Worm (Caenorhabditis elegans) whole organism, midembryonic: ENCODE measurements around the gene cbn-1.

Experiments
- cog-1 ChIP-seq: sonication (generic microtip); optimal IDR thresholded peaks from 2 replicates; lab custom pipeline; 2016; ENCODE audit warnings: missing genetic modification characterization, missing compliant biosample characterization
- flt-1 ChIP-seq: fragments of 200-800 bp; sonication (Bioruptor generic); IDR thresholded peaks from 2 replicates; pipeline ENCODE4 v1.3.6; 2022; ENCODE audit warnings: missing genetic modification characterization, missing compliant biosample characterization
- klf-2 ChIP-seq: fragments of 200-800 bp; sonication (Bioruptor generic); conservative IDR thresholded peaks from 2 replicates; pipeline ENCODE4 v1.3.6; 2022; ENCODE audit warnings: missing genetic modification reagents, missing genetic modification characterization, missing compliant biosample characterization
- med-1 ChIP-seq: sonication (generic microtip); optimal IDR thresholded peaks from 2 replicates; lab custom pipeline; 2017; ENCODE audit warnings: missing genetic modification characterization, mild to moderate bottlenecking, missing compliant biosample characterization, antibody characterized with exemption, missing genetic modification reagents; ENCODE audit not compliant: insufficient read depth
- ref-1 ChIP-seq: fragments of 200-800 bp; sonication (Bioruptor generic); conservative IDR thresholded peaks from 2 replicates; pipeline ENCODE4 v1.3.6; 2022; ENCODE audit warnings: missing genetic modification reagents, missing genetic modification characterization, missing compliant biosample characterization
- tab-1 ChIP-seq: fragments of 200-800 bp; sonication (Bioruptor generic); IDR thresholded peaks from 2 replicates; pipeline ENCODE4 v1.3.6; 2022; ENCODE audit warnings: missing genetic modification characterization, missing compliant biosample characterization
- ztf-23 ChIP-seq: fragments of 200-800 bp; sonication (Bioruptor generic); IDR thresholded peaks from 2 replicates; pipeline ENCODE4 v1.3.6; 2022; ENCODE audit warnings: missing genetic modification reagents, missing genetic modification characterization, missing compliant biosample characterization
- ztf-29 ChIP-seq: fragments of 200-800 bp; sonication (Bioruptor generic); IDR thresholded peaks from 2 replicates; pipeline ENCODE4 v1.3.6; 2022; ENCODE audit warnings: missing genetic modification reagents, missing genetic modification characterization, missing compliant biosample characterization

ce11 chrII:347734-348133 is 15.4 kb upstream of the cbn-1 start, which contains the start of gene D1069.3:
- no peak for TF ChIP-seq klf-2
- no peak for TF ChIP-seq flt-1 (GFP tag; lab: Robert Waterston, UW)
- no peak for TF ChIP-seq ztf-23 (GFP tag; lab: Robert Waterston, UW)
- no peak for TF ChIP-seq cog-1 (tag; lab: Kevin White, UChicago)
- TF ChIP-seq ztf-29, result no peak
- no peak for TF ChIP-seq ref-1 (GFP tag; lab: Robert Waterston, UW)
- TF ChIP-seq med-1, result no peak
- TF ChIP-seq tab-1 (GFP tag; lab: Robert Waterston, UW), result no peak
